Worm (Caenorhabditis elegans) whole organism, L1 larva: ENCODE measurements around the gene ZK673.6.
A peak's percentile ranks its signal among the peaks of the same experiment; 100 is the strongest.

Source experiments
- C16A3.4 ChIP-seq: fragments of 150-350 bp; optimal IDR thresholded peaks from 2 replicates; lab custom pipeline; 2014; ENCODE audit warnings: missing biosample characterization, missing genetic modification characterization
- C34B4.2 ChIP-seq: sonication (generic microtip); optimal IDR thresholded peaks from 2 replicates; lab custom pipeline; 2017; ENCODE audit warnings: mild to moderate bottlenecking, missing genetic modification characterization, missing compliant biosample characterization
- alr-1 ChIP-seq: fragments of 200-800 bp; sonication (Bioruptor generic); optimal IDR thresholded peaks from 2 replicates; lab custom pipeline; 2018; ENCODE audit warnings: borderline replicate concordance, mild to moderate bottlenecking, missing genetic modification characterization, missing compliant biosample characterization
- aly-2 ChIP-seq: fragments of 150-350 bp; optimal IDR thresholded peaks from 2 replicates; lab custom pipeline; 2014; ENCODE audit warnings: missing biosample characterization, missing genetic modification characterization
- blmp-1 ChIP-seq: fragments of 150-350 bp; optimal IDR thresholded peaks from 2 replicates; lab custom pipeline; 2014; ENCODE audit warnings: missing biosample characterization, missing genetic modification characterization
- ceh-63 ChIP-seq: fragments of 200-800 bp; sonication (Bioruptor generic); optimal IDR thresholded peaks from 2 replicates; lab custom pipeline; 2018; ENCODE audit warnings: mild to moderate bottlenecking, missing genetic modification characterization, missing compliant biosample characterization
- ceh-82 ChIP-seq, 3 experiments: fragments of 150-350 bp in 1 of 3; sonication (generic microtip) in 2 of 3; optimal IDR thresholded peaks; 2 replicates each; lab custom pipeline; 2014 to 2017; ENCODE audit warnings: missing biosample characterization in 3 of 3, missing genetic modification characterization in 3 of 3
- ceh-90 ChIP-seq: sonication (generic microtip); optimal IDR thresholded peaks from 2 replicates; lab custom pipeline; 2016; ENCODE audit warnings: missing genetic modification characterization, missing compliant biosample characterization
- dpl-1 ChIP-seq, 3 experiments: fragments of 150-350 bp in 2 of 3; sonication (generic microtip) in 1 of 3; optimal IDR thresholded peaks; 2 replicates each; lab custom pipeline; 2014 to 2017; ENCODE audit warnings: missing biosample characterization in 3 of 3, missing genetic modification characterization in 3 of 3, missing genetic modification reagents in 3 of 3
- dsc-1 ChIP-seq: sonication (generic microtip); optimal IDR thresholded peaks from 2 replicates; lab custom pipeline; 2016; ENCODE audit warnings: mild to moderate bottlenecking, missing genetic modification characterization, missing compliant biosample characterization
- efl-1 ChIP-seq, 4 experiments: fragments of 150-350 bp; optimal IDR thresholded peaks in 3 of 4; peaks in 1 of 4; 1 replicate in 1 of 4; 2 replicates in 3 of 4; lab custom pipeline; 2014; ENCODE audit warnings: missing biosample characterization in 2 of 4, missing genetic modification characterization in 2 of 4, missing genetic modification reagents in 2 of 4
- egl-27 ChIP-seq, 2 experiments: fragments of 150-350 bp in 1 of 2; sonication (generic microtip); optimal IDR thresholded peaks; 3 replicates each; lab custom pipeline; 2017 to 2018; ENCODE audit warnings: missing biosample characterization in 2 of 2, missing genetic modification characterization in 2 of 2, missing genetic modification reagents in 2 of 2
- elt-2 ChIP-seq: sonication (generic microtip); optimal IDR thresholded peaks from 2 replicates; lab custom pipeline; 2016; ENCODE audit warnings: missing genetic modification characterization, mild to moderate bottlenecking, inconsistent platforms, missing compliant biosample characterization, missing genetic modification reagents
- elt-3 ChIP-seq, 6 experiments: fragments of 150-350 bp in 1 of 6; sonication (generic microtip); optimal IDR thresholded peaks; 2 replicates each; lab custom pipeline; 2017 to 2018; ENCODE audit warnings: missing biosample characterization in 6 of 6, missing genetic modification characterization in 6 of 6, inconsistent platforms in 1 of 6
- fkh-4 ChIP-seq: sonication (generic microtip); optimal IDR thresholded peaks from 2 replicates; lab custom pipeline; 2016; ENCODE audit warnings: missing compliant biosample characterization, missing genetic modification characterization, borderline replicate concordance
- fkh-8 ChIP-seq: sonication (generic microtip); optimal IDR thresholded peaks from 2 replicates; lab custom pipeline; 2016; ENCODE audit warnings: mild to moderate bottlenecking, missing genetic modification characterization, missing compliant biosample characterization
- fos-1 ChIP-seq: fragments of 150-350 bp; optimal IDR thresholded peaks from 2 replicates; lab custom pipeline; 2014; ENCODE audit warnings: missing biosample characterization, missing genetic modification characterization
- hlh-17 ChIP-seq: fragments of 200-800 bp; sonication (Bioruptor generic); optimal IDR thresholded peaks from 2 replicates; lab custom pipeline; 2018; ENCODE audit warnings: missing genetic modification characterization, mild to moderate bottlenecking, missing compliant biosample characterization, moderate library complexity, borderline replicate concordance
- hpl-2 ChIP-seq: fragments of 150-350 bp; optimal IDR thresholded peaks from 2 replicates; lab custom pipeline; 2014; ENCODE audit warnings: missing biosample characterization, missing genetic modification reagents, missing genetic modification characterization
- isw-1 ChIP-seq: fragments of 200-800 bp; sonication (Bioruptor generic); IDR thresholded peaks from 2 replicates; pipeline ENCODE4 v1.3.6; 2022; ENCODE audit warnings: missing genetic modification characterization, missing compliant biosample characterization
- jun-1 ChIP-seq: fragments of 150-350 bp; optimal IDR thresholded peaks from 2 replicates; lab custom pipeline; 2014; ENCODE audit warnings: missing biosample characterization, missing genetic modification reagents, missing genetic modification characterization
- lin-13 ChIP-seq: fragments of 150-350 bp; optimal IDR thresholded peaks from 2 replicates; lab custom pipeline; 2014; ENCODE audit warnings: missing biosample characterization, missing genetic modification reagents, missing genetic modification characterization
- lin-15B ChIP-seq: fragments of 150-350 bp; sonication (generic microtip); optimal IDR thresholded peaks from 3 replicates; lab custom pipeline; 2014; ENCODE audit warnings: missing biosample characterization, missing genetic modification characterization
- lin-35 ChIP-seq, 2 experiments: fragments of 150-350 bp; optimal IDR thresholded peaks; 2 replicates each; lab custom pipeline; 2014; ENCODE audit warnings: missing biosample characterization in 2 of 2, missing genetic modification characterization in 2 of 2, missing genetic modification reagents in 2 of 2
- lir-3 ChIP-seq: sonication (generic microtip); optimal IDR thresholded peaks from 2 replicates; lab custom pipeline; 2016; ENCODE audit warnings: mild to moderate bottlenecking, missing genetic modification characterization, moderate library complexity, missing compliant biosample characterization; ENCODE audit not compliant: poor library complexity
- lsy-2 ChIP-seq, 2 experiments: fragments of 150-350 bp; optimal IDR thresholded peaks; 2 replicates each; lab custom pipeline; 2014; ENCODE audit warnings: missing biosample characterization in 2 of 2, missing genetic modification characterization in 2 of 2
- mdl-1 ChIP-seq, 2 experiments: fragments of 150-350 bp; optimal IDR thresholded peaks; 2 replicates each; lab custom pipeline; 2014 to 2017; ENCODE audit warnings: missing biosample characterization in 2 of 2, missing genetic modification characterization in 2 of 2, inconsistent platforms in 1 of 2
- mep-1 ChIP-seq: fragments of 150-350 bp; optimal IDR thresholded peaks from 2 replicates; lab custom pipeline; 2014; ENCODE audit warnings: missing biosample characterization, missing genetic modification characterization
- nhr-11 ChIP-seq: fragments of 150-350 bp; optimal IDR thresholded peaks from 2 replicates; lab custom pipeline; 2014; ENCODE audit warnings: missing biosample characterization, missing genetic modification characterization
- nhr-12 ChIP-seq: sonication (generic microtip); optimal IDR thresholded peaks from 2 replicates; lab custom pipeline; 2017; ENCODE audit warnings: missing biosample characterization, missing genetic modification characterization
- nhr-20 ChIP-seq: sonication (generic microtip); optimal IDR thresholded peaks from 2 replicates; lab custom pipeline; 2016; ENCODE audit warnings: mild to moderate bottlenecking, missing genetic modification characterization, missing compliant biosample characterization
- nhr-237 ChIP-seq: fragments of 150-350 bp; optimal IDR thresholded peaks from 2 replicates; lab custom pipeline; 2014; ENCODE audit warnings: missing biosample characterization, missing genetic modification characterization
- nhr-28 ChIP-seq: fragments of 150-350 bp; optimal IDR thresholded peaks from 2 replicates; lab custom pipeline; 2014; ENCODE audit warnings: missing biosample characterization, missing genetic modification characterization
- nhr-71 ChIP-seq: sonication (generic microtip); optimal IDR thresholded peaks from 2 replicates; lab custom pipeline; 2016; ENCODE audit warnings: mild to moderate bottlenecking, missing genetic modification characterization, moderate library complexity, missing compliant biosample characterization
- nhr-76 ChIP-seq: sonication (generic microtip); optimal IDR thresholded peaks from 2 replicates; lab custom pipeline; 2017; ENCODE audit warnings: missing biosample characterization, missing genetic modification characterization
- nhr-84 ChIP-seq: sonication (generic microtip); optimal IDR thresholded peaks from 2 replicates; lab custom pipeline; 2017; ENCODE audit warnings: missing biosample characterization, missing genetic modification characterization
- nhr-85 ChIP-seq: sonication (generic microtip); peaks from one replicate; lab custom pipeline; 2016; ENCODE audit warnings: missing genetic modification characterization, inconsistent platforms, missing compliant biosample characterization
- pag-3 ChIP-seq: sonication (generic microtip); optimal IDR thresholded peaks from 2 replicates; lab custom pipeline; 2017; ENCODE audit warnings: missing genetic modification characterization, mild to moderate bottlenecking, missing compliant biosample characterization, antibody characterized with exemption, borderline replicate concordance; ENCODE audit not compliant: insufficient read depth
- pax-3 ChIP-seq: fragments of 200-800 bp; sonication (Bioruptor generic); optimal IDR thresholded peaks from 2 replicates; lab custom pipeline; 2018; ENCODE audit warnings: mild to moderate bottlenecking, missing genetic modification characterization, moderate library complexity, missing compliant biosample characterization
- pqm-1 ChIP-seq: sonication (generic microtip); optimal IDR thresholded peaks from 3 replicates; lab custom pipeline; 2017; ENCODE audit warnings: missing biosample characterization, missing genetic modification characterization
- sptf-1 ChIP-seq: fragments of 150-350 bp; optimal IDR thresholded peaks from 2 replicates; lab custom pipeline; 2014; ENCODE audit warnings: missing biosample characterization, missing genetic modification characterization
- unc-30 ChIP-seq: sonication (generic microtip); optimal IDR thresholded peaks from 2 replicates; lab custom pipeline; 2017; ENCODE audit warnings: missing biosample characterization, missing genetic modification characterization
- unc-62 ChIP-seq: fragments of 150-350 bp; optimal IDR thresholded peaks from 2 replicates; lab custom pipeline; 2014; ENCODE audit warnings: missing biosample characterization, missing genetic modification reagents, missing genetic modification characterization
- unc-98 ChIP-seq: fragments of 200-800 bp; sonication (Bioruptor generic); IDR thresholded peaks from 2 replicates; pipeline ENCODE4 v1.3.6; 2022; ENCODE audit warnings: missing genetic modification characterization, missing compliant biosample characterization
- vab-15 ChIP-seq: sonication (generic microtip); optimal IDR thresholded peaks from 2 replicates; lab custom pipeline; 2017; ENCODE audit warnings: missing genotype, mild to moderate bottlenecking, missing genetic modification characterization, missing compliant biosample characterization
- xbp-1 ChIP-seq: sonication (generic microtip); optimal IDR thresholded peaks from 2 replicates; lab custom pipeline; 2016; ENCODE audit warnings: missing genetic modification characterization, missing compliant biosample characterization
- zip-4 ChIP-seq: fragments of 200-800 bp; sonication (Bioruptor generic); optimal IDR thresholded peaks from 2 replicates; lab custom pipeline; 2018; ENCODE audit warnings: mild to moderate bottlenecking, missing genetic modification characterization, moderate library complexity, missing compliant biosample characterization
- ztf-11 ChIP-seq, 2 experiments: sonication (generic microtip); optimal IDR thresholded peaks; 2 replicates each; lab custom pipeline; 2016 to 2017; ENCODE audit warnings: missing genetic modification characterization in 2 of 2, missing biosample characterization in 1 of 2, missing compliant biosample characterization in 1 of 2
- ztf-4 ChIP-seq: fragments of 150-350 bp; optimal IDR thresholded peaks from 2 replicates; lab custom pipeline; 2014; ENCODE audit warnings: missing biosample characterization, missing genetic modification characterization

ZK673.6 gene

DNA sequence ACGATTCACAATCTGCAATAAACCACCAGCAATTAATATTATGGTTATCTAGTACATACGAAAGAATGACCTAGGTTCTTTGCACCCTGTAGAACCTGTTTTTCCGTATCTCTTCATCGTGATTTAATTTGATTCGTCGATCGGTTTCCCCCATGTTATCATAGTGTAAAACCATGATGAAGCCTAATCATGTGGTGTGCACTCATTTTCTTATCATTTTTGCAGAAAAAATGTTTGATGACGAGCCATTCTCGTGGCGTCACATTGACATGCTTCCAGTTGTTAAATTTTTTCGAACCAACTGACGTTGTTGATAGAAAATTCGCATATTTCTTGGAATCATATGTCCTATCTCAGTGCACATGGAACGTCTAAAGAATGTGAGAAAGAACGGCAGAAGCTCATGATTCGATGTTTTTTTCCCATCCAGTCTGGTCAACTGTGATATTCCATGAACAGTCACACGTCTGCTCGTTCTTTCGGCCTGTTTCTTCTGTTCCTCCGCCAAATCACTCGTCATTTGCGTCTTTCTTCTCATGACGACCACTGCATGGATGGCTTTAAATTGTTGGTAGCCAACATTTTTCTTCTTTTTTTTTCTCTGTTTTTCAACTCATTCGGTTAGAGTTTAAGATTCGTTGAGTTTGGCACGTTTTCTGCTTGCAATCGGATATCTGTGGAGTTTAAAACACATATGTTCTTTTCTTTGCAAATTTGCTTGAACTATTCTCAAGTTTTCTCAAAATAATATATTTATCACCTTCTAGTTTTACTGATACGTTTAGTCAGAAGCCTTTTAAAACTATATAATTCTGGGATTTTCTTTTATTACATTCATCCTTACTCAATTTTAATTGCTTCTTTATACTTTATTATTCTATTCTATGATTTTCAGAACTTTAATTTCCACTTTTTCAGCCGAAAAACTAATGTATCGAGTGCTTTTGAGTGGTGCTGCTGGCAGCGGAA, 16.5 kb downstream of the ZK673.6 start, which contains the start of gene ZK673.2:
ZK673.2 (plus strand) TSS at position 919 of the 969 bp plus-strand sequence.
- TF ChIP-seq hpl-2 = no peak
- TF ChIP-seq nhr-237 (tag; lab: Kevin White, UChicago) = no peak
- TF ChIP-seq pax-3 (tag; lab: Kevin White, UChicago) = no peak
- no peak for TF ChIP-seq aly-2
- TF ChIP-seq lir-3 = no peak
- TF ChIP-seq lin-35 (GFP tag; optimal IDR thresholded peaks at IDR 0.05; lab: Kevin White, UChicago) = peak in 1 of 2 experiments; percentile 51
- no peak for TF ChIP-seq alr-1 (tag; lab: Kevin White, UChicago)
- no peak for TF ChIP-seq xbp-1 (tag; lab: Kevin White, UChicago)
- TF ChIP-seq nhr-76 = no peak
- peak; percentile 67 for TF ChIP-seq nhr-20 (tag; lab: Kevin White, UChicago)
- peak; percentile 80 for TF ChIP-seq blmp-1 (tag; lab: Kevin White, UChicago)
- TF ChIP-seq pag-3 = no peak
- TF ChIP-seq ceh-82 (tag; optimal IDR thresholded peaks at IDR 0.05; lab: Kevin White, UChicago) = no peak
- TF ChIP-seq mdl-1 (tag; optimal IDR thresholded peaks at IDR 0.05; lab: Kevin White, UChicago) = peak in 1 of 2 experiments; percentile 64
- no peak for TF ChIP-seq C16A3.4 (tag; lab: Kevin White, UChicago)
- TF ChIP-seq vab-15 (tag; lab: Kevin White, UChicago) = peak; percentile 1
- TF ChIP-seq pqm-1 = no peak
- TF ChIP-seq C34B4.2 = peak; percentile 3
- TF ChIP-seq nhr-11 (tag; lab: Kevin White, UChicago) = peak; percentile 32
- TF ChIP-seq sptf-1 = no peak
- peak in 1 of 2 experiments; percentile 53 for TF ChIP-seq lsy-2 (tag; optimal IDR thresholded peaks at IDR 0.05; lab: Kevin White, UChicago)
- TF ChIP-seq nhr-12 (tag; lab: Kevin White, UChicago) = no peak
- no peak for TF ChIP-seq jun-1 (tag; lab: Kevin White, UChicago)
- TF ChIP-seq efl-1 (optimal IDR thresholded peaks at IDR 0.05; lab: Kevin White, UChicago) = no peak
- peak; percentile 7 to 93 for TF ChIP-seq efl-1 (GFP tag; optimal IDR thresholded peaks at IDR 0.05 in 1 of 2; lab: Kevin White, UChicago)
- TF ChIP-seq nhr-84 (tag; lab: Kevin White, UChicago) = no peak
- no peak for TF ChIP-seq ceh-90 (tag; lab: Kevin White, UChicago)
- no peak for TF ChIP-seq unc-30 (tag; lab: Kevin White, UChicago)
- no peak for TF ChIP-seq hlh-17 (GFP tag; lab: Kevin White, UChicago)
- TF ChIP-seq nhr-71 = peak; percentile 75
- TF ChIP-seq dpl-1 (GFP tag; optimal IDR thresholded peaks at IDR 0.05; lab: Kevin White, UChicago) = no peak
- TF ChIP-seq egl-27 (tag; optimal IDR thresholded peaks at IDR 0.05; lab: Kevin White, UChicago) = no peak
- no peak for TF ChIP-seq dsc-1 (tag; lab: Kevin White, UChicago)
- TF ChIP-seq zip-4 (GFP tag; lab: Kevin White, UChicago) = no peak
- TF ChIP-seq nhr-28 (tag; lab: Kevin White, UChicago) = no peak
- TF ChIP-seq ztf-4 = no peak
- peak in 4 of 6 experiments; percentile 22 to 92 (median 51) for TF ChIP-seq elt-3 (tag; optimal IDR thresholded peaks at IDR 0.05; lab: Kevin White, UChicago)
- peak; percentile 21 for TF ChIP-seq lin-13
- peak; percentile 74 for TF ChIP-seq elt-2
- no peak for TF ChIP-seq ceh-63 (GFP tag; lab: Kevin White, UChicago)
- no peak for TF ChIP-seq fos-1
- peak; percentile 29 for TF ChIP-seq fkh-8 (tag; lab: Kevin White, UChicago)
- TF ChIP-seq lin-15B (tag; lab: Kevin White, UChicago) = no peak
- TF ChIP-seq isw-1 = no peak
- TF ChIP-seq ztf-11 (tag; optimal IDR thresholded peaks at IDR 0.05; lab: Kevin White, UChicago) = no peak
- peak; percentile 38 for TF ChIP-seq mep-1
- TF ChIP-seq nhr-85 (tag; lab: Kevin White, UChicago) = peak; percentile 94
- no peak for TF ChIP-seq fkh-4 (tag; lab: Kevin White, UChicago)
- no peak for TF ChIP-seq unc-62
- no peak for TF ChIP-seq unc-98 (GFP tag; lab: Robert Waterston, UW)
